Worm (Caenorhabditis elegans) whole organism, dauer: ENCODE measurements around the gene R03H10.1.

Experiments
- unc-62 ChIP-seq: sonication (generic microtip); optimal IDR thresholded peaks from 2 replicates; lab custom pipeline; 2017; ENCODE audit warnings: missing biosample characterization, missing genetic modification reagents, missing genetic modification characterization

Gene R03H10.1

ce11 chrII:4183979-4184378 lies 3.9 kb downstream of the R03H10.1 start:
- no peak for TF ChIP-seq unc-62 (GFP tag; lab: Kevin White, UChicago)

DNA sequence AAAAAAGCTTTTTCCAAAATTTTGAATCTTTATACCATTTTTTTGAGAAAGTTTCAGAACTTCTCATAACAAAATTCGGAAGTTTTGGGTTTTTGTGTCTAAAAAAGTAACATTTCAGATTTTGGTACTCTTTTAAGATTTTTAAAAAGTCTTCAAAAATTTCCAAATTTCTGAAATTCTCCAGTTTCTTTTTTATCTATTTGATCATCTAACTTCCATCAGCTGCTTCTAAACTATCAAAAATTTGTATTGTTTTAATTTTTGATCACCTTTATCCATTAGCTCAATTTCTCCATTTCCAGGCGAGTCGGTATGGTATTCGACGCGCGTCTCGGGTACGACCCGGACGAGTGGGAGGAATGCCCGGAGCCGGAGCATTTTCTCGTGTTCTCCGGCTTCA lies 6.3 kb downstream of the R03H10.1 start, which contains the start of gene cpna-1:
Gene cpna-1 (plus strand): TSS at position 301 of the 400 bp plus-strand sequence.
- no peak for TF ChIP-seq unc-62 (GFP tag; lab: Kevin White, UChicago)

DNA sequence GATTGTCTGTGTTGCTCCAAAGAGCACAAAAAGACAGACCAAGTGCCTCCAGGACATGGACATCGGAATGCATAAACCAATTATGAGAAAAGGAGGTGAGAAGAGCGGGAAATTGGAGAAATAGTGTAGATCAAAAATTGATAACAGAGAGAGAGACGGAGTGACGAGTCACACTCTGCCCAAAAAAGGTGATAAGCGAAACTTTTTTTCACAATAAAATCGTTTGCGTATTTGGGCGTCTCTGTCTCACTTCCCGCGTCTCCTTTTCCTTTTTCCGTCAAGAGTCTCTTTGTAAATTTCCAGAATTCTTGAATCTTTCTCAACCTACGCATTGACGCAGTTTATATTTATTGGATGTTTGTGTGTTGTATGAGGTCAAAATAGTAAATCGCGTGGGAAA lies 14.1 kb downstream of the R03H10.1 start, which contains the start of gene mth-2:
Gene mth-2 (minus strand): TSS at position 188 of the 400 bp plus-strand sequence.
- no peak for TF ChIP-seq unc-62 (GFP tag; lab: Kevin White, UChicago)

DNA sequence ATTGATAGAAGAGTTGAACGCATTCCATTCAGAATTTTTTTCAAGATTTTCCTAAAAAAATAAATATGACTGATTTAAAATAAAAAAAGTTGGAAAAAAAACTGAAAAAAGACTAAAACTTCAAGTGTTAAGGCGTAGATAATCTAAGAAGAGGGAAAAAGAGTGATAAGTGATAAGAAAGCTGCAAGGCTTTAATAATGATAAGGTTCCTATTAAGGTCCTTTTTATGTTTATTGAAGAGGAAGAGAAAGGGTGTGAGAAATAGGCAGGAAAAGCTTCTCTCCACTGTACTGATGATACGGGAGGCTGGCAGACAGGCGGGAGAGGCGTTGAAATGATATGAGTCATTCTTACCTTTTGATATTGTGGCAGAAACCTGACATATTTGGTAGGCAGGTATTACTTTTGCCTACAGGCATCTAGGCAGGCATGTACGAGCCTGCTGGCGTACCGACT lies 23.7 kb downstream of the R03H10.1 start, which contains the start of gene mth-1:
Gene mth-1 (minus strand): TSS at position 51 of the 456 bp plus-strand sequence.
- no peak for TF ChIP-seq unc-62 (GFP tag; lab: Kevin White, UChicago)

- TF ChIP-seq unc-62 (GFP tag; lab: Kevin White, UChicago), result no peak
These were observed 29.2 kb downstream of the R03H10.1 start, which contains the start of gene F31D5.6 for ce11 chrII:4209071-4209747. TSS of gene F31D5.6 (plus strand) at chrII:4209697.

DNA sequence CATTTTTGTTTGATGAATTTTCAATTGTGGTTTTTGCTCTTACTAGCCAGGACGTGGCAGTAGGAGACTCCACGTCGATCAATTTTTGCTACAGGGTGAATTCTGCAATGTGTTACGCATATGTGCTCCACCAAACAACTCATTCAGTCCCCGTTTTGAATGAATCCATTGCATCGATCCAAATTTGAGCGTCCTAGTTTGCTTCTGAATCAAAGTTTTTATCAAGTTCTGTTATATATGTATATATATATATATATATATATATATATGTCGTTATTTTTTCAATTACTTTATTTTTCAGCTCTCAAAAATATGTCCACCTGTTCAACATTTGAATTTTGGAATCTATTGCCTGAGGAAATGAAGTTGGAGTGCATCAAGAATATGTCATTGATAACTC lies 31.1 kb downstream of the R03H10.1 start, which contains the start of gene F31D5.7:
Gene F31D5.7 (plus strand): TSS at position 301 of the 400 bp plus-strand sequence.
- no peak for TF ChIP-seq unc-62 (GFP tag; lab: Kevin White, UChicago)

DNA sequence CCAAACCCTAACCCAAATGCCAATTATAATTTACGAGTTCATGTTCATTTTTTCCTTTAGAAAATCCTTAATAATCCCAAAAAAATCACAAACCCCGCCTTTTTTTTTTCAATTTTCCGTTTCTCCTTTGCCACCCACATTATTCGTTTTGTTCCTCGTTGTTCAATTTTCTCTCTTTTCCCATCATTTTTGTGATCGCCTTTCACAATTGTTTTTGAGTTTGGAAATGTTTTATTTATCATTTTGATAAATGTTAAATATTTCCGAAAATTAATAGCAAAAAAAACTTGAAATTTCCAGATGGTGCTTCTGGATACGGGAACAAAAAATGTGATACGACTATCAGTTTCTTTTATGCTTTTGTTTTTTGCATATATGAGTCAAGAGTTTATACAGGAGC lies 35.3 kb downstream of the R03H10.1 start, which contains the start of gene F31D5.2:
Gene F31D5.2 (plus strand): TSS at position 301 of the 400 bp plus-strand sequence.
- TF ChIP-seq unc-62 (GFP tag; lab: Kevin White, UChicago), result no peak

ce11 chrII:4219062-4219461 lies 39.0 kb downstream of the R03H10.1 start, which contains the start of gene F31D5.1:
TSS of gene F31D5.1 (plus strand) at chrII:4219362.
- TF ChIP-seq unc-62 (GFP tag; lab: Kevin White, UChicago), result no peak

ce11 chrII:4222469-4222868 lies 42.4 kb downstream of the R03H10.1 start:
- TF ChIP-seq unc-62 (GFP tag; lab: Kevin White, UChicago), result no peak

DNA sequence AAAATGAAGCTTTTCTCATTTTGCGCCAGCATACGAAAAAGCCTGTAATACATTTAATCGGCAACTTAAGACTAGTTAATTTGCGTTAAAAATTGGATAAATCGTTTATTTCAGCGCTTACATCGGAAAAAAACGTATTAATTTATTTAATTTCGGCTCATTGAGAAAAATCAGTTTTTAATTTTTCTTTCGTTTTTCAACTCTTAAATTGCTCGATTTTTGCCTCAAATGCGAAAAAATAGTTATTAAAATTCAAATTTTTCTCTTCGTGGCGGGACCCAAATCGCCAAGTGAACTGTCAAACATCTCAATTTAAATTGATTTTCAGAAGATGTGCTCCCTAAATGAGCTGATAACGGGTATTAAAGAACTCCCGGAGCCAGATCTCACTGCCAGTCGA lies 42.9 kb downstream of the R03H10.1 start, which contains the start of gene C16A11.5:
Gene C16A11.5 (plus strand): TSS at position 323 of the 400 bp plus-strand sequence.
- TF ChIP-seq unc-62 (GFP tag; lab: Kevin White, UChicago), result no peak

DNA sequence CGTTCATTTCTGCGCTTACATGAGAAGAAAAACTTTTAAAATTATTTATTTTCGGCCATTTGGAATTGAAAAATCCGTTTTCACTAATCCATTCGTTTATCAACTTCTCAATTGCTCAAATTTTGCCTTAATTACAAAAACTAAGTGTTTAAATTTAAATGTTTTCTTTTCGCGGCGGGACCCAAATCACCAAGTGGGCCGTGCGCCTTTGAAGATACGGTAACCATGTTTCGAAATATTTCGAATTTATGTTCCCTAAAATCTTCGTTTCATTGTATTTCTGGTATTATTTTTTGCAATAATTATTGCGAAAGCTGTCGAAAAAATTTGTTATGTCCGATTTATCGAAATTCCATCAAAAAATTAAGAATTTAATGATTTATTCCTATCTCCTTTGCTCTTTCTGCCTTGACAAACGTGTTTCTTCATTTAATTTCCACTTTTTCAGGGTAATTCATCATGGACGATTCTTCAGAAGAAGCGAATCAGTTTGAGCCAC lies 46.6 kb downstream of the R03H10.1 start, which contains the start of gene C16A11.4:
Gene C16A11.4 (plus strand): TSS at position 449 of the 499 bp plus-strand sequence.
- TF ChIP-seq unc-62 (GFP tag; lab: Kevin White, UChicago), result no peak

ce11 chrII:4228112-4228770 lies 48.2 kb downstream of the R03H10.1 start:
- TF ChIP-seq unc-62 (GFP tag; lab: Kevin White, UChicago), result no peak

- no peak for TF ChIP-seq unc-62 (GFP tag; lab: Kevin White, UChicago)
These were observed 49.2 kb downstream of the R03H10.1 start, which contains the start of gene C16A11.3 for ce11 chrII:4229106-4229708. TSS of gene C16A11.3 (plus strand) at chrII:4229545.

ce11 chrII:4230816-4231435 lies 50.9 kb downstream of the R03H10.1 start, which contains the start of gene C16A11.10:
TSS of gene C16A11.10 (plus strand) at chrII:4231385.
- no peak for TF ChIP-seq unc-62 (GFP tag; lab: Kevin White, UChicago)
